Worm (Caenorhabditis elegans) whole organism, L4/young adult: ENCODE measurements around the gene ZC373.2.

Experiments used
- W03F9.2 ChIP-seq: fragments of 150-350 bp; optimal IDR thresholded peaks from 2 replicates; lab custom pipeline; 2014; ENCODE audit warnings: missing biosample characterization, missing genetic modification characterization
- dao-5 ChIP-seq: sonication (generic microtip); optimal IDR thresholded peaks from 2 replicates; lab custom pipeline; 2016; ENCODE audit warnings: missing genotype, missing genetic modification characterization, moderate library complexity, missing compliant biosample characterization
- him-1 ChIP-seq: sonication (generic microtip); optimal IDR thresholded peaks from 2 replicates; lab custom pipeline; 2016; ENCODE audit warnings: missing genotype, missing genetic modification reagents, missing genetic modification characterization, missing compliant biosample characterization

- TF ChIP-seq dao-5 (tag; lab: Kevin White, UChicago) (no peak), him-1 (tag; lab: Kevin White, UChicago) (no peak), W03F9.2 (tag; lab: Kevin White, UChicago) (no peak)
These were observed 10.2 kb upstream of the ZC373.2 start for ce11 chrX:10068468-10068867.
